Worm (Caenorhabditis elegans) whole organism, late embryonic: ENCODE results near the gene zip-10.

ENCODE experiments used
- ceh-19 ChIP-seq: fragments of 200-800 bp; sonication (Bioruptor generic); optimal IDR thresholded peaks from 2 replicates; lab custom pipeline; 2018; ENCODE audit warnings: mild to moderate bottlenecking, missing genetic modification characterization, missing compliant biosample characterization
- ceh-31 ChIP-seq: sonication (generic microtip); optimal IDR thresholded peaks from 2 replicates; lab custom pipeline; 2016; ENCODE audit warnings: missing genetic modification characterization, missing compliant biosample characterization
- ceh-6 ChIP-seq: fragments of 200-800 bp; sonication (Bioruptor generic); optimal IDR thresholded peaks from 2 replicates; lab custom pipeline; 2018; ENCODE audit warnings: mild to moderate bottlenecking, missing genetic modification characterization, missing compliant biosample characterization
- dmd-4 ChIP-seq: sonication (generic microtip); optimal IDR thresholded peaks from 2 replicates; lab custom pipeline; 2016; ENCODE audit warnings: borderline replicate concordance, missing genetic modification characterization, missing compliant biosample characterization
- ets-4 ChIP-seq: sonication (generic microtip); optimal IDR thresholded peaks from 2 replicates; lab custom pipeline; 2016; ENCODE audit warnings: missing genetic modification characterization, missing compliant biosample characterization
- gmeb-2 ChIP-seq: sonication (generic microtip); optimal IDR thresholded peaks from 2 replicates; lab custom pipeline; 2016; ENCODE audit warnings: missing genetic modification characterization, inconsistent platforms, missing compliant biosample characterization
- madf-2 ChIP-seq: sonication (generic microtip); optimal IDR thresholded peaks from 2 replicates; lab custom pipeline; 2017; ENCODE audit warnings: missing genetic modification characterization, missing compliant biosample characterization
- nhr-11 ChIP-seq: fragments of 150-350 bp; optimal IDR thresholded peaks from 2 replicates; lab custom pipeline; 2014; ENCODE audit warnings: missing biosample characterization, missing genetic modification characterization

DNA sequence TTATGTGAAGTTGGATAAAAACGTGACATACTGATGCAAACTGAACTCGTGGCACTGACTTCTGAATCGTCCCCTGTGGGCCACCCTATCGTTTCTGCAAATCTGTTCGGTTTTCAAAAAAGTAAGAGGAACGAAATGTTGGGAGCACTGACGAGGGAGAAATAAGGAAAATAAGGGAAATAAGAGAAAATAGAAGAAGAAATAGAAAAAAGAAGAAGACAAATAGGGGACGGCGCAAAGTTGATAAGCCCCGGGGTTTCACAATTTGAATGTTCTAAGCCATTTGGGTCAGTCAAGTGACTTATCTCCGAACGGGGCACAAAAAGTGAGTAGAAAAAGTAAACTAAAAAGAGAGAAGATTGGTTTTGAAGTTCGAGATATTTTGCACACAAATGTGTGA lies 45.0 kb upstream of the zip-10 start, which contains the start of gene W05E10.5:
- TF ChIP-seq dmd-4 (tag; lab: Kevin White, UChicago) = no peak
- no peak for TF ChIP-seq ceh-19 (GFP tag; lab: Kevin White, UChicago)
- no peak for TF ChIP-seq madf-2
- TF ChIP-seq nhr-11 (tag; lab: Kevin White, UChicago) = no peak
- no peak for TF ChIP-seq ceh-6 (GFP tag; lab: Kevin White, UChicago)
- no peak for TF ChIP-seq ceh-31
- no peak for TF ChIP-seq ets-4 (tag; lab: Kevin White, UChicago)
- no peak for TF ChIP-seq gmeb-2 (tag; lab: Kevin White, UChicago)
